Worm (Caenorhabditis elegans) whole organism, L2 larva: ENCODE data around the gene Y39H10B.3.

Source experiments
- C34F6.9 ChIP-seq: fragments of 150-350 bp; optimal IDR thresholded peaks from 2 replicates; lab custom pipeline; 2014; ENCODE audit warnings: missing biosample characterization, missing genetic modification characterization
- F13H6.1 ChIP-seq: sonication (generic microtip); optimal IDR thresholded peaks from 2 replicates; lab custom pipeline; 2016; ENCODE audit warnings: missing genetic modification characterization, missing compliant biosample characterization
- Y55F3AM.14 ChIP-seq: fragments of 200-800 bp; sonication (Bioruptor generic); optimal IDR thresholded peaks from 2 replicates; lab custom pipeline; 2018; ENCODE audit warnings: mild to moderate bottlenecking, missing genetic modification characterization, missing compliant biosample characterization
- ZK546.5 ChIP-seq: sonication (generic microtip); optimal IDR thresholded peaks from 2 replicates; lab custom pipeline; 2017; ENCODE audit warnings: missing biosample characterization, missing genetic modification characterization
- alr-1 ChIP-seq: fragments of 150-350 bp; optimal IDR thresholded peaks from 2 replicates; lab custom pipeline; 2014; ENCODE audit warnings: missing biosample characterization, missing genetic modification characterization
- aly-2 ChIP-seq: fragments of 150-350 bp; optimal IDR thresholded peaks from 2 replicates; lab custom pipeline; 2014; ENCODE audit warnings: missing biosample characterization, missing genetic modification characterization
- ama-1 ChIP-seq: fragments of 150-350 bp; optimal IDR thresholded peaks from 2 replicates; lab custom pipeline; 2018; ENCODE audit warnings: inconsistent platforms
- blmp-1 ChIP-seq: sonication (generic microtip); optimal IDR thresholded peaks from 2 replicates; lab custom pipeline; 2017; ENCODE audit warnings: missing genetic modification characterization, mild to moderate bottlenecking, missing compliant biosample characterization, antibody characterized with exemption, moderate library complexity; ENCODE audit not compliant: insufficient read depth
- ceh-82 ChIP-seq: fragments of 150-350 bp; optimal IDR thresholded peaks from 2 replicates; lab custom pipeline; 2014; ENCODE audit warnings: missing biosample characterization, missing genetic modification characterization
- crh-2 ChIP-seq: sonication (generic microtip); optimal IDR thresholded peaks from 2 replicates; lab custom pipeline; 2017; ENCODE audit warnings: missing biosample characterization, missing genetic modification characterization
- egl-27 ChIP-seq: sonication (generic microtip); optimal IDR thresholded peaks from 3 replicates; lab custom pipeline; 2017; ENCODE audit warnings: missing biosample characterization, missing genetic modification reagents, missing genetic modification characterization
- fos-1 ChIP-seq: fragments of 150-350 bp; optimal IDR thresholded peaks from 2 replicates; lab custom pipeline; 2014; ENCODE audit warnings: missing biosample characterization, missing genetic modification characterization
- gmeb-1 ChIP-seq: fragments of 150-350 bp; optimal IDR thresholded peaks from 2 replicates; lab custom pipeline; 2014; ENCODE audit warnings: missing biosample characterization, missing genetic modification characterization
- lin-11 ChIP-seq: fragments of 150-350 bp; sonication (generic microtip); optimal IDR thresholded peaks from 2 replicates; lab custom pipeline; 2014; ENCODE audit warnings: missing biosample characterization, missing genetic modification characterization, inconsistent platforms, mixed read lengths
- lin-13 ChIP-seq: fragments of 150-350 bp; optimal IDR thresholded peaks from 2 replicates; lab custom pipeline; 2014; ENCODE audit warnings: missing biosample characterization, missing genetic modification reagents, missing genetic modification characterization
- lin-39 ChIP-seq: fragments of 150-350 bp; optimal IDR thresholded peaks from 2 replicates; lab custom pipeline; 2014; ENCODE audit warnings: missing biosample characterization, missing genetic modification reagents, missing genetic modification characterization
- lsy-2 ChIP-seq, 2 experiments: fragments of 150-350 bp in 1 of 2; sonication (generic microtip) in 1 of 2; optimal IDR thresholded peaks; 2 replicates each; lab custom pipeline; 2014 to 2017; ENCODE audit warnings: missing biosample characterization in 2 of 2, missing genetic modification characterization in 2 of 2
- mab-5 ChIP-seq: fragments of 150-350 bp; optimal IDR thresholded peaks from 2 replicates; lab custom pipeline; 2014; ENCODE audit warnings: missing biosample characterization, missing genetic modification characterization
- mbf-1 ChIP-seq: sonication (generic microtip); optimal IDR thresholded peaks from 2 replicates; lab custom pipeline; 2017; ENCODE audit warnings: missing biosample characterization, missing genetic modification characterization
- nhr-10 ChIP-seq: sonication (generic microtip); optimal IDR thresholded peaks from 2 replicates; lab custom pipeline; 2017; ENCODE audit warnings: missing biosample characterization, missing genetic modification characterization
- nhr-11 ChIP-seq: fragments of 150-350 bp; optimal IDR thresholded peaks from 2 replicates; lab custom pipeline; 2014; ENCODE audit warnings: missing biosample characterization, missing genetic modification characterization
- nhr-129 ChIP-seq: fragments of 150-350 bp; optimal IDR thresholded peaks from 2 replicates; lab custom pipeline; 2014; ENCODE audit warnings: missing biosample characterization, missing genetic modification characterization
- nhr-23 ChIP-seq: fragments of 150-350 bp; optimal IDR thresholded peaks from 2 replicates; lab custom pipeline; 2014; ENCODE audit warnings: missing biosample characterization, missing genetic modification reagents, missing genetic modification characterization
- nhr-237 ChIP-seq: fragments of 150-350 bp; optimal IDR thresholded peaks from 2 replicates; lab custom pipeline; 2014; ENCODE audit warnings: missing biosample characterization, missing genetic modification characterization
- nhr-25 ChIP-seq: fragments of 150-350 bp; sonication (generic microtip); optimal IDR thresholded peaks from 3 replicates; lab custom pipeline; 2014; ENCODE audit warnings: missing biosample characterization, missing genetic modification characterization
- nhr-6 ChIP-seq: fragments of 150-350 bp; optimal IDR thresholded peaks from 2 replicates; lab custom pipeline; 2014; ENCODE audit warnings: missing biosample characterization, missing genetic modification characterization
- nhr-77 ChIP-seq: fragments of 150-350 bp; optimal IDR thresholded peaks from 2 replicates; lab custom pipeline; 2014; ENCODE audit warnings: missing biosample characterization, missing genetic modification characterization
- sma-3 ChIP-seq: sonication (generic microtip); optimal IDR thresholded peaks from 2 replicates; lab custom pipeline; 2016; ENCODE audit warnings: missing genetic modification reagents, missing genetic modification characterization, missing compliant biosample characterization
- sma-9 ChIP-seq, 2 experiments: fragments of 150-350 bp in 1 of 2; sonication (generic microtip) in 1 of 2; optimal IDR thresholded peaks; 2 replicates each; lab custom pipeline; 2014 to 2016; ENCODE audit warnings: missing genetic modification characterization in 2 of 2, mild to moderate bottlenecking in 1 of 2, missing biosample characterization in 1 of 2, missing compliant biosample characterization in 1 of 2, missing genetic modification reagents in 1 of 2, moderate library complexity in 1 of 2
- snpc-4 ChIP-seq: fragments of 150-350 bp; optimal IDR thresholded peaks from 2 replicates; lab custom pipeline; 2014; ENCODE audit warnings: missing biosample characterization, missing genetic modification characterization
- unc-62 ChIP-seq: fragments of 150-350 bp; optimal IDR thresholded peaks from 2 replicates; lab custom pipeline; 2014; ENCODE audit warnings: missing biosample characterization, missing genetic modification reagents, missing genetic modification characterization
- zag-1 ChIP-seq: fragments of 150-350 bp; optimal IDR thresholded peaks from 2 replicates; lab custom pipeline; 2014; ENCODE audit warnings: missing biosample characterization, missing genetic modification characterization
- ztf-1 ChIP-seq: fragments of 200-800 bp; sonication (Bioruptor generic); conservative IDR thresholded peaks from 2 replicates; pipeline ENCODE4 v1.3.6; 2022; ENCODE audit warnings: missing genetic modification characterization, missing compliant biosample characterization
- ztf-11 ChIP-seq: sonication (generic microtip); optimal IDR thresholded peaks from 2 replicates; lab custom pipeline; 2017; ENCODE audit warnings: missing biosample characterization, missing genetic modification characterization
- ztf-4 ChIP-seq: fragments of 150-350 bp; optimal IDR thresholded peaks from 2 replicates; lab custom pipeline; 2014; ENCODE audit warnings: missing biosample characterization, missing genetic modification characterization

Gene Y39H10B.3

ce11 chrV:3673080-3673479, 2.5 kb downstream of the Y39H10B.3 start, which contains the start of gene pals-33:
TSS of gene pals-33 (plus strand) at chrV:3673380.
- TF ChIP-seq fos-1 (tag; lab: Kevin White, UChicago) = no peak
- no peak for TF ChIP-seq zag-1
- no peak for TF ChIP-seq nhr-10 (tag; lab: Kevin White, UChicago)
- no peak for TF ChIP-seq nhr-25 (tag; lab: Kevin White, UChicago)
- no peak for TF ChIP-seq lin-39 (tag; lab: Kevin White, UChicago)
- no peak for TF ChIP-seq egl-27 (tag; lab: Kevin White, UChicago)
- no peak for TF ChIP-seq sma-3 (GFP tag; lab: Kevin White, UChicago)
- TF ChIP-seq unc-62 (GFP tag; lab: Kevin White, UChicago) = no peak
- TF ChIP-seq nhr-11 (tag; lab: Kevin White, UChicago) = no peak
- TF ChIP-seq, all 48 proteins: peak for 0

ce11 chrV:3677212-3677611, 6.6 kb downstream of the Y39H10B.3 start:
- TF ChIP-seq F13H6.1 (tag; lab: Kevin White, UChicago) = peak; percentile 57
- TF ChIP-seq sma-9 (GFP tag; optimal IDR thresholded peaks at IDR 0.05; lab: Kevin White, UChicago) = peak; percentile 24
- TF ChIP-seq sma-9 (tag; optimal IDR thresholded peaks at IDR 0.05; lab: Kevin White, UChicago) = no peak
- TF ChIP-seq C34F6.9 (tag; lab: Kevin White, UChicago) = peak; percentile 32
- TF ChIP-seq nhr-6 = no peak
- TF ChIP-seq nhr-129 = peak; percentile 56
- peak; percentile 55 for TF ChIP-seq mab-5 (tag; lab: Kevin White, UChicago)
- no peak for TF ChIP-seq blmp-1 (tag; lab: Kevin White, UChicago)
- TF ChIP-seq, all 48 proteins: peak for 5

- TF ChIP-seq nhr-23 (tag; lab: Kevin White, UChicago) = no peak
Measured at ce11 chrV:3678513-3678912, 7.9 kb downstream of the Y39H10B.3 start.

ce11 chrV:3682553-3682952, 12.0 kb downstream of the Y39H10B.3 start, which contains the start of gene W08A12.3:
TSS of gene W08A12.3 (plus strand) at chrV:3682853.
- no peak for TF ChIP-seq nhr-77
- TF ChIP-seq ZK546.5 (tag; lab: Kevin White, UChicago) = no peak
- no peak for TF ChIP-seq nhr-25 (tag; lab: Kevin White, UChicago)
- TF ChIP-seq mab-5 (tag; lab: Kevin White, UChicago) = no peak
- no peak for TF ChIP-seq nhr-237 (tag; lab: Kevin White, UChicago)
- TF ChIP-seq C34F6.9 (tag; lab: Kevin White, UChicago) = no peak
- TF ChIP-seq F13H6.1 (tag; lab: Kevin White, UChicago) = no peak
- TF ChIP-seq aly-2 (tag; lab: Kevin White, UChicago) = no peak
- TF ChIP-seq ama-1 (lab: Kevin White, UChicago) = no peak
- no peak for TF ChIP-seq gmeb-1
- TF ChIP-seq mbf-1 (tag; lab: Kevin White, UChicago) = no peak
- no peak for TF ChIP-seq unc-62 (GFP tag; lab: Kevin White, UChicago)
- TF ChIP-seq blmp-1 (tag; lab: Kevin White, UChicago) = no peak
- no peak for TF ChIP-seq sma-3 (GFP tag; lab: Kevin White, UChicago)
- TF ChIP-seq zag-1 = no peak
- TF ChIP-seq ztf-11 (tag; lab: Kevin White, UChicago) = no peak
- no peak for TF ChIP-seq alr-1 (tag; lab: Kevin White, UChicago)
- no peak for TF ChIP-seq lin-13 (GFP tag; lab: Kevin White, UChicago)
- no peak for TF ChIP-seq ceh-82

- TF ChIP-seq ztf-4 = no peak
- TF ChIP-seq lin-11 (tag; lab: Kevin White, UChicago) = no peak
- no peak for TF ChIP-seq Y55F3AM.14 (GFP tag; lab: Kevin White, UChicago)
- no peak for TF ChIP-seq alr-1 (tag; lab: Kevin White, UChicago)
- TF ChIP-seq F13H6.1 (tag; lab: Kevin White, UChicago) = peak; percentile 69
- TF ChIP-seq mab-5 (tag; lab: Kevin White, UChicago) = peak; percentile 9
- peak; percentile 62 for TF ChIP-seq sma-9 (GFP tag; optimal IDR thresholded peaks at IDR 0.05; lab: Kevin White, UChicago)
- no peak for TF ChIP-seq sma-9 (tag; optimal IDR thresholded peaks at IDR 0.05; lab: Kevin White, UChicago)
- no peak for TF ChIP-seq ztf-1
- TF ChIP-seq ama-1 (lab: Kevin White, UChicago) = no peak
- TF ChIP-seq snpc-4 (tag; lab: Kevin White, UChicago) = no peak
- TF ChIP-seq crh-2 = no peak
- no peak for TF ChIP-seq ceh-82
- peak in 1 of 2 experiments; percentile 29 for TF ChIP-seq lsy-2 (tag; optimal IDR thresholded peaks at IDR 0.05; lab: Kevin White, UChicago)
Measured at ce11 chrV:3685790-3686208, 15.2 kb downstream of the Y39H10B.3 start, which contains the start of gene W08A12.2. TSS of gene W08A12.2 (minus strand) at chrV:3685892.
